Fruit fly (Drosophila melanogaster) whole organism, embryonic: Measurements from ENCODE around the gene Kmn1.
A peak's percentile ranks its signal among the peaks of the same experiment; 100 is the strongest.

Experiments used
- Aef1 ChIP-seq: fragments of 200-800 bp; sonication (Bioruptor generic); IDR thresholded peaks from 3 replicates; pipeline ENCODE4 v1.3.6; 2022; ENCODE audit warnings: missing biosample characterization, missing genetic modification characterization
- Atf-2 ChIP-seq: fragments of 200-800 bp; sonication (Bioruptor generic); optimal IDR thresholded peaks from 2 replicates; lab custom pipeline; 2016; ENCODE audit warnings: missing biosample characterization, missing genetic modification characterization
- CG10209 ChIP-seq: fragments of 200-800 bp; sonication (Bioruptor generic); optimal IDR thresholded peaks from 3 replicates; lab custom pipeline; 2017; ENCODE audit warnings: missing biosample characterization, mild to moderate bottlenecking, missing genetic modification characterization, missing genetic modification reagents
- CG10462 ChIP-seq: fragments of 200-800 bp; sonication (Bioruptor generic); optimal IDR thresholded peaks from 2 replicates; lab custom pipeline; 2016; ENCODE audit warnings: missing biosample characterization, missing genetic modification characterization
- CG11398 ChIP-seq: fragments of 200-800 bp; sonication (Bioruptor generic); optimal IDR thresholded peaks from 2 replicates; lab custom pipeline; 2016; ENCODE audit warnings: missing biosample characterization, missing genetic modification characterization
- CG11456 ChIP-seq: fragments of 200-800 bp; sonication (Bioruptor generic); IDR thresholded peaks from 3 replicates; pipeline ENCODE4 v1.3.6; 2022; ENCODE audit warnings: missing biosample characterization, missing genetic modification characterization
- CG12104 ChIP-seq: fragments of 200-800 bp; sonication (Bioruptor generic); optimal IDR thresholded peaks from 3 replicates; lab custom pipeline; 2016; ENCODE audit warnings: missing biosample characterization, missing genetic modification characterization
- CG12299 ChIP-seq: fragments of 200-800 bp; sonication (Bioruptor generic); optimal IDR thresholded peaks from 2 replicates; lab custom pipeline; 2018; ENCODE audit warnings: missing biosample characterization, mild to moderate bottlenecking, missing genetic modification characterization
- CG13775 ChIP-seq: fragments of 200-800 bp; sonication (Bioruptor generic); optimal IDR thresholded peaks from 3 replicates; lab custom pipeline; 2017; ENCODE audit warnings: missing biosample characterization, mild to moderate bottlenecking, missing genetic modification characterization
- CG14710 ChIP-seq: fragments of 200-800 bp; sonication (Bioruptor generic); optimal IDR thresholded peaks from 3 replicates; lab custom pipeline; 2019; ENCODE audit warnings: missing biosample characterization, mild to moderate bottlenecking, missing genetic modification characterization, moderate library complexity
- CG15601 ChIP-seq: fragments of 200-800 bp; sonication (Bioruptor generic); optimal IDR thresholded peaks from 3 replicates; lab custom pipeline; 2019; ENCODE audit warnings: missing biosample characterization, mild to moderate bottlenecking, missing genetic modification characterization, moderate library complexity
- CG1647 ChIP-seq: fragments of 200-800 bp; sonication (Bioruptor generic); optimal IDR thresholded peaks from 3 replicates; lab custom pipeline; 2016; ENCODE audit warnings: missing biosample characterization, missing genetic modification characterization
- CG18011 ChIP-seq: fragments of 200-800 bp; sonication (Bioruptor generic); optimal IDR thresholded peaks from 2 replicates; lab custom pipeline; 2017; ENCODE audit warnings: missing biosample characterization, missing genetic modification characterization, mild to moderate bottlenecking, moderate library complexity, missing genotype
- CG1832 ChIP-seq: fragments of 200-800 bp; sonication (Bioruptor generic); optimal IDR thresholded peaks from 2 replicates; lab custom pipeline; 2017; ENCODE audit warnings: missing biosample characterization, mild to moderate bottlenecking, missing genetic modification characterization, inconsistent platforms
- CG2875 ChIP-seq: fragments of 200-800 bp; sonication (Bioruptor generic); optimal IDR thresholded peaks from 2 replicates; lab custom pipeline; 2017; ENCODE audit warnings: missing biosample characterization, mild to moderate bottlenecking, missing genetic modification characterization, missing genetic modification reagents
- CG31224 ChIP-seq: fragments of 200-800 bp; sonication (Bioruptor generic); IDR thresholded peaks from 2 replicates; pipeline ENCODE4 v1.3.6; 2022; ENCODE audit warnings: missing biosample characterization, missing genetic modification characterization
- CG32772 ChIP-seq: fragments of 200-800 bp; sonication (Bioruptor generic); IDR thresholded peaks from 2 replicates; pipeline ENCODE4 v1.3.6; 2022; ENCODE audit warnings: missing biosample characterization, missing genetic modification characterization
- CG33213 ChIP-seq: fragments of 200-800 bp; sonication (Bioruptor generic); optimal IDR thresholded peaks from 3 replicates; lab custom pipeline; 2016; ENCODE audit warnings: missing biosample characterization, missing genetic modification characterization
- CG4707 ChIP-seq: fragments of 200-800 bp; sonication (Bioruptor generic); optimal IDR thresholded peaks from 2 replicates; lab custom pipeline; 2018; ENCODE audit warnings: missing biosample characterization, mild to moderate bottlenecking, missing genetic modification characterization, moderate library complexity
- CG5953 ChIP-seq: fragments of 200-800 bp; sonication (Bioruptor generic); IDR thresholded peaks from 2 replicates; pipeline ENCODE4 v1.3.6; 2022; ENCODE audit warnings: missing biosample characterization, missing genetic modification characterization
- CG7357 ChIP-seq: fragments of 200-800 bp; sonication (Bioruptor generic); IDR thresholded peaks from 3 replicates; pipeline ENCODE4 v1.3.6; 2022; ENCODE audit warnings: missing biosample characterization, missing genetic modification characterization
- CG7745 ChIP-seq: fragments of 200-800 bp; sonication (Bioruptor generic); optimal IDR thresholded peaks from 2 replicates; lab custom pipeline; 2018; ENCODE audit warnings: missing biosample characterization, mild to moderate bottlenecking, missing genetic modification characterization, moderate library complexity
- CG8290 ChIP-seq, 3 experiments: fragments of 200-800 bp; sonication (Bioruptor generic); optimal IDR thresholded peaks; 2 replicates each; lab custom pipeline; 2016 to 2019; ENCODE audit warnings: missing biosample characterization in 3 of 3, missing genetic modification characterization in 3 of 3, mild to moderate bottlenecking in 2 of 3, moderate library complexity in 1 of 3
- CG9215 ChIP-seq: fragments of 200-800 bp; sonication (Bioruptor generic); IDR thresholded peaks from 2 replicates; pipeline ENCODE4 v1.3.6; 2022; ENCODE audit warnings: missing biosample characterization, missing genetic modification characterization
- CG9727 ChIP-seq: fragments of 200-800 bp; sonication (Bioruptor generic); optimal IDR thresholded peaks from 3 replicates; lab custom pipeline; 2017; ENCODE audit warnings: missing biosample characterization, mild to moderate bottlenecking, missing genetic modification characterization
- CG9797 ChIP-seq: fragments of 200-800 bp; sonication (Bioruptor generic); optimal IDR thresholded peaks from 3 replicates; lab custom pipeline; 2018; ENCODE audit warnings: missing biosample characterization, mild to moderate bottlenecking, missing genetic modification characterization
- CTCF ChIP-seq: fragments of 200-800 bp; sonication (Bioruptor generic); optimal IDR thresholded peaks from 2 replicates; lab custom pipeline; 2017; ENCODE audit warnings: missing biosample characterization, mild to moderate bottlenecking, missing genetic modification characterization, moderate library complexity
- Ets97D ChIP-seq: fragments of 200-800 bp; sonication (Bioruptor generic); optimal IDR thresholded peaks from 3 replicates; lab custom pipeline; 2016; ENCODE audit warnings: missing biosample characterization, missing genetic modification characterization
- Fer1 ChIP-seq: fragments of 200-800 bp; sonication (Bioruptor generic); optimal IDR thresholded peaks from 2 replicates; lab custom pipeline; 2017; ENCODE audit warnings: missing biosample characterization, mild to moderate bottlenecking, missing genetic modification characterization
- H15 ChIP-seq: fragments of 200-800 bp; sonication (Bioruptor generic); IDR thresholded peaks from 3 replicates; pipeline ENCODE4 v1.3.6; 2022; ENCODE audit warnings: missing biosample characterization, missing genetic modification characterization
- H2.0 ChIP-seq: fragments of 200-800 bp; sonication (Bioruptor generic); IDR thresholded peaks from 2 replicates; pipeline ENCODE4 v1.3.6; 2022; ENCODE audit warnings: missing biosample characterization, missing genetic modification characterization
- Hmr ChIP-seq: fragments of 200-800 bp; sonication (Bioruptor generic); optimal IDR thresholded peaks from 3 replicates; lab custom pipeline; 2017; ENCODE audit warnings: mild to moderate bottlenecking, missing biosample characterization, missing genetic modification reagents, missing genetic modification characterization
- Mes4 ChIP-seq: fragments of 200-800 bp; sonication (Bioruptor generic); optimal IDR thresholded peaks from 2 replicates; lab custom pipeline; 2016; ENCODE audit warnings: missing biosample characterization, missing genetic modification characterization
- Pdp1 ChIP-seq, 2 experiments: fragments of 200-800 bp; sonication (Bioruptor generic); optimal IDR thresholded peaks; 3 replicates each; lab custom pipeline; 2016; ENCODE audit warnings: missing biosample characterization in 2 of 2, missing genetic modification characterization in 2 of 2, mild to moderate bottlenecking in 1 of 2, moderate library complexity in 1 of 2
- ap ChIP-seq: fragments of 200-800 bp; sonication (Bioruptor generic); IDR thresholded peaks from 2 replicates; pipeline ENCODE4 v1.3.6; 2022; ENCODE audit warnings: missing biosample characterization, missing genetic modification characterization
- bsh ChIP-seq, 2 experiments: fragments of 200-800 bp; sonication (Bioruptor generic); optimal IDR thresholded peaks; 2 replicates each; lab custom pipeline; 2017 to 2018; ENCODE audit warnings: mild to moderate bottlenecking in 2 of 2, missing biosample characterization in 2 of 2, missing genetic modification characterization in 2 of 2, moderate library complexity in 1 of 2
- crc ChIP-seq: fragments of 200-800 bp; sonication (Bioruptor generic); optimal IDR thresholded peaks from 2 replicates; lab custom pipeline; 2016; ENCODE audit warnings: missing biosample characterization, missing genetic modification characterization
- hkb ChIP-seq, 2 experiments: fragments of 200-800 bp in 1 of 2; fragments of >200 bp in 1 of 2; sonication (Bioruptor generic) in 1 of 2; IDR thresholded peaks in 1 of 2; optimal IDR thresholded peaks in 1 of 2; 2 replicates each; pipeline versions ENCODE4 v1.3.6 to Lab custom; 2017 to 2022; ENCODE audit warnings: missing biosample characterization in 1 of 2, missing genetic modification characterization in 1 of 2
- kah ChIP-seq: fragments of 200-800 bp; sonication (Bioruptor generic); optimal IDR thresholded peaks from 2 replicates; lab custom pipeline; 2018; ENCODE audit warnings: missing biosample characterization, mild to moderate bottlenecking, missing genetic modification characterization
- nom ChIP-seq: fragments of 200-800 bp; sonication (Bioruptor generic); optimal IDR thresholded peaks from 2 replicates; lab custom pipeline; 2017; ENCODE audit warnings: missing biosample characterization, missing genetic modification characterization, mild to moderate bottlenecking, moderate library complexity, missing genetic modification reagents
- pb ChIP-seq: fragments of 200-800 bp; sonication (Bioruptor generic); optimal IDR thresholded peaks from 3 replicates; lab custom pipeline; 2016; ENCODE audit warnings: missing biosample characterization, missing genetic modification characterization
- phol ChIP-seq: fragments of 200-800 bp; sonication (Bioruptor generic); optimal IDR thresholded peaks from 3 replicates; lab custom pipeline; 2018; ENCODE audit warnings: missing biosample characterization, mild to moderate bottlenecking, missing genetic modification characterization, moderate library complexity
- sc ChIP-seq, 3 experiments: fragments of >200 bp in 2 of 3; fragments of 200-800 bp in 1 of 3; sonication (Bioruptor generic) in 1 of 3; optimal IDR thresholded peaks; 2 replicates in 2 of 3; 3 replicates in 1 of 3; lab custom pipeline; 2017; ENCODE audit warnings: mild to moderate bottlenecking in 1 of 3, missing biosample characterization in 1 of 3, missing genetic modification characterization in 1 of 3, missing genetic modification reagents in 1 of 3
- schlank ChIP-seq: fragments of 200-800 bp; sonication (Bioruptor generic); optimal IDR thresholded peaks from 2 replicates; lab custom pipeline; 2018; ENCODE audit warnings: missing biosample characterization, mild to moderate bottlenecking, missing genetic modification characterization
- tap ChIP-seq: fragments of 200-800 bp; optimal IDR thresholded peaks from 3 replicates; lab custom pipeline; 2019; ENCODE audit warnings: missing biosample characterization, mild to moderate bottlenecking, missing genetic modification characterization, moderate library complexity
- trh ChIP-seq: fragments of 200-800 bp; sonication (Bioruptor generic); optimal IDR thresholded peaks from 2 replicates; lab custom pipeline; 2016; ENCODE audit warnings: missing biosample characterization, missing genetic modification characterization
- yki ChIP-seq: fragments of >200 bp; optimal IDR thresholded peaks from 3 replicates; lab custom pipeline; 2018
- z ChIP-seq: fragments of 200-800 bp; sonication (Bioruptor generic); IDR thresholded peaks from 3 replicates; pipeline ENCODE4 v1.3.6; 2022; ENCODE audit warnings: missing biosample characterization, missing genetic modification characterization

The Kmn1 gene

dm6 chrX:11528026-11528702 is 44.1 kb downstream of the Kmn1 start (continued):
- TF ChIP-seq CG9797 (GFP tag; lab: Kevin White, UChicago) (peak; percentile 5), CG15601 (tag; lab: Kevin White, UChicago) (peak; percentile 91), CG9727 (GFP tag; lab: Kevin White, UChicago) (peak; percentile 81), CG1832 (no peak), phol (tag; lab: Kevin White, UChicago) (peak; percentile 89), schlank (tag; lab: Kevin White, UChicago) (no peak), Atf-2 (GFP tag; lab: Kevin White, UChicago) (peak; percentile 13), hkb (optimal IDR thresholded peaks at IDR 0.05; lab: Kevin White, UChicago) (no peak), hkb (GFP tag; IDR thresholded peaks at IDR 0.05; lab: Robert Waterston, UW) (peak; percentile 79), z (GFP tag; lab: Robert Waterston, UW) (0 out of 3 replicates have a peak, but pooled peaks have one; percentile 30), kah (peak; percentile 66), Hmr (GFP tag; lab: Kevin White, UChicago) (peak; percentile 28), tap (tag; lab: Kevin White, UChicago) (peak; percentile 78), CG11456 (GFP tag; lab: Robert Waterston, UW) (peak; percentile 51; the same call in 1 of the 3 replicates), CG7745 (tag; lab: Kevin White, UChicago) (peak; percentile 51), nom (GFP tag; lab: Kevin White, UChicago) (peak; percentile 62), CG10462 (GFP tag; lab: Kevin White, UChicago) (peak; percentile 58), pb (no peak), Aef1 (peak; percentile 26; the same call in 1 of the 3 replicates), CG2875 (peak; percentile 82), CG5953 (GFP tag; lab: Robert Waterston, UW) (peak; percentile 43; the same call in 1 of the 2 replicates), CG11398 (no peak), CG8290 (GFP tag; optimal IDR thresholded peaks at IDR 0.05; lab: Kevin White, UChicago) (peak; percentile 50), CG8290 (tag; optimal IDR thresholded peaks at IDR 0.05; lab: Kevin White, UChicago) (peak in 1 of 2 experiments; percentile 12), H15 (GFP tag; lab: Robert Waterston, UW) (peak; percentile 71; the same call in 2 of the 3 replicates), crc (GFP tag; lab: Kevin White, UChicago) (no peak), yki (no peak), CG4707 (GFP tag; lab: Kevin White, UChicago) (peak; percentile 78), Mes4 (peak; percentile 18), Fer1 (peak; percentile 32), CG18011 (GFP tag; lab: Kevin White, UChicago) (peak; percentile 6), CG13775 (GFP tag; lab: Kevin White, UChicago) (peak; percentile 53), ap (GFP tag; lab: Robert Waterston, UW) (peak; percentile 52; the same call in 1 of the 2 replicates), CG14710 (tag; lab: Kevin White, UChicago) (peak; percentile 90), Pdp1 (GFP tag; optimal IDR thresholded peaks at IDR 0.05; lab: Kevin White, UChicago) (peak; percentile 6 to 54), CG12299 (tag; lab: Kevin White, UChicago) (peak; percentile 67), CG10209 (GFP tag; lab: Kevin White, UChicago) (peak; percentile 72), Ets97D (GFP tag; lab: Kevin White, UChicago) (peak; percentile 13), CG1647 (GFP tag; lab: Kevin White, UChicago) (peak; percentile 55), trh (GFP tag; lab: Kevin White, UChicago) (peak; percentile 39), CG7357 (peak; percentile 74), CG12104 (GFP tag; lab: Kevin White, UChicago) (peak; percentile 27), CG33213 (GFP tag; lab: Kevin White, UChicago) (peak; percentile 35), bsh (GFP tag; optimal IDR thresholded peaks at IDR 0.05; lab: Kevin White, UChicago) (peak; percentile 24 to 95), CTCF (GFP tag; lab: Kevin White, UChicago) (peak; percentile 54), H2.0 (GFP tag; lab: Robert Waterston, UW) (peak; percentile 65), CG31224 (GFP tag; lab: Robert Waterston, UW) (0 out of 2 replicates have a peak, but pooled peaks have one; percentile 25), CG9215 (peak; percentile 43; the same call in 1 of the 2 replicates), CG32772 (peak; percentile 77), sc (optimal IDR thresholded peaks at IDR 0.05; lab: Kevin White, UChicago) (no peak), sc (GFP tag; optimal IDR thresholded peaks at IDR 0.05; lab: Kevin White, UChicago) (peak; percentile 80)
